Fruit fly (Drosophila melanogaster) whole organism, embryonic: ENCODE measurements around the gene CG6149.

Source experiments
- ATbp ChIP-seq: fragments of 200-800 bp; sonication (Bioruptor generic); optimal IDR thresholded peaks from 2 replicates; lab custom pipeline; 2017; ENCODE audit warnings: missing biosample characterization, mild to moderate bottlenecking, missing genetic modification characterization, missing genetic modification reagents
- CG11560 ChIP-seq: fragments of 200-800 bp; sonication (Bioruptor generic); IDR thresholded peaks from 3 replicates; pipeline ENCODE4 v1.3.6; 2022; ENCODE audit warnings: missing biosample characterization, missing genetic modification characterization
- CG12391 ChIP-seq: fragments of 200-800 bp; sonication (Bioruptor generic); optimal IDR thresholded peaks from 3 replicates; lab custom pipeline; 2018; ENCODE audit warnings: missing biosample characterization, mild to moderate bottlenecking, missing genetic modification characterization, moderate library complexity
- CG15269 ChIP-seq: fragments of 200-800 bp; sonication (Bioruptor generic); optimal IDR thresholded peaks from 2 replicates; lab custom pipeline; 2018; ENCODE audit warnings: missing biosample characterization, mild to moderate bottlenecking, missing genetic modification characterization, moderate library complexity
- CG1529 ChIP-seq: fragments of 200-800 bp; sonication (Bioruptor generic); optimal IDR thresholded peaks from 3 replicates; lab custom pipeline; 2018; ENCODE audit warnings: missing biosample characterization, missing genetic modification characterization
- CG16815 ChIP-seq: fragments of 200-800 bp; sonication (Bioruptor generic); optimal IDR thresholded peaks from 3 replicates; lab custom pipeline; 2017; ENCODE audit warnings: missing biosample characterization, mild to moderate bottlenecking, missing genetic modification characterization
- CG17361 ChIP-seq: fragments of 200-800 bp; sonication (Bioruptor generic); IDR thresholded peaks from 3 replicates; pipeline ENCODE4 v1.3.6; 2022; ENCODE audit warnings: missing biosample characterization, missing genetic modification characterization
- CG2202 ChIP-seq: fragments of 200-800 bp; sonication (Bioruptor generic); optimal IDR thresholded peaks from 2 replicates; lab custom pipeline; 2018; ENCODE audit warnings: missing biosample characterization, mild to moderate bottlenecking, missing genetic modification characterization
- CG2875 ChIP-seq: fragments of 200-800 bp; sonication (Bioruptor generic); optimal IDR thresholded peaks from 2 replicates; lab custom pipeline; 2017; ENCODE audit warnings: missing biosample characterization, mild to moderate bottlenecking, missing genetic modification characterization, missing genetic modification reagents
- CG2889 ChIP-seq: fragments of 200-800 bp; sonication (Bioruptor generic); IDR thresholded peaks from 3 replicates; pipeline ENCODE4 v1.3.6; 2022; ENCODE audit warnings: missing biosample characterization, missing genetic modification characterization
- CG4820 ChIP-seq: fragments of 200-800 bp; sonication (Bioruptor generic); optimal IDR thresholded peaks from 3 replicates; lab custom pipeline; 2016; ENCODE audit warnings: missing biosample characterization, missing genetic modification characterization
- CG6791 ChIP-seq: fragments of 200-800 bp; sonication (Bioruptor generic); IDR thresholded peaks from 3 replicates; pipeline ENCODE4 v1.3.6; 2022; ENCODE audit warnings: missing biosample characterization, missing genetic modification characterization; ENCODE audit not compliant: partially characterized antibody
- CG9727 ChIP-seq: fragments of 200-800 bp; sonication (Bioruptor generic); optimal IDR thresholded peaks from 3 replicates; lab custom pipeline; 2017; ENCODE audit warnings: missing biosample characterization, mild to moderate bottlenecking, missing genetic modification characterization
- CTCF ChIP-seq: fragments of 200-800 bp; sonication (Bioruptor generic); optimal IDR thresholded peaks from 2 replicates; lab custom pipeline; 2017; ENCODE audit warnings: missing biosample characterization, mild to moderate bottlenecking, missing genetic modification characterization, moderate library complexity
- Dfd ChIP-seq, 2 experiments: fragments of >200 bp; optimal IDR thresholded peaks; 2 replicates each; lab custom pipeline; 2017; ENCODE audit warnings: missing biosample characterization in 2 of 2, missing genetic modification characterization in 2 of 2
- Dip2 ChIP-seq: fragments of 200-800 bp; sonication (Bioruptor generic); IDR thresholded peaks from 2 replicates; pipeline ENCODE4 v1.3.6; 2022; ENCODE audit warnings: missing biosample characterization, missing genetic modification characterization
- Fer1 ChIP-seq: fragments of 200-800 bp; sonication (Bioruptor generic); optimal IDR thresholded peaks from 2 replicates; lab custom pipeline; 2017; ENCODE audit warnings: missing biosample characterization, mild to moderate bottlenecking, missing genetic modification characterization
- Gsc ChIP-seq: fragments of 200-800 bp; sonication (Bioruptor generic); IDR thresholded peaks from 2 replicates; pipeline ENCODE4 v1.3.6; 2022; ENCODE audit warnings: missing biosample characterization, missing genetic modification characterization
- H15 ChIP-seq: fragments of 200-800 bp; sonication (Bioruptor generic); IDR thresholded peaks from 3 replicates; pipeline ENCODE4 v1.3.6; 2022; ENCODE audit warnings: missing biosample characterization, missing genetic modification characterization
- H2.0 ChIP-seq: fragments of 200-800 bp; sonication (Bioruptor generic); IDR thresholded peaks from 2 replicates; pipeline ENCODE4 v1.3.6; 2022; ENCODE audit warnings: missing biosample characterization, missing genetic modification characterization
- HLH3B ChIP-seq: fragments of 200-800 bp; sonication (Bioruptor generic); IDR thresholded peaks from 2 replicates; pipeline ENCODE4 v1.3.6; 2022; ENCODE audit warnings: missing biosample characterization, missing genetic modification characterization
- HLH54F ChIP-seq: fragments of 200-800 bp; sonication (Bioruptor generic); optimal IDR thresholded peaks from 3 replicates; lab custom pipeline; 2016; ENCODE audit warnings: missing biosample characterization, missing genetic modification characterization
- Hmr ChIP-seq: fragments of 200-800 bp; sonication (Bioruptor generic); optimal IDR thresholded peaks from 3 replicates; lab custom pipeline; 2017; ENCODE audit warnings: mild to moderate bottlenecking, missing biosample characterization, missing genetic modification reagents, missing genetic modification characterization
- Hr78 ChIP-seq, 2 experiments: fragments of 200-800 bp in 1 of 2; fragments of >200 bp in 1 of 2; sonication (Bioruptor generic) in 1 of 2; optimal IDR thresholded peaks; 2 replicates each; lab custom pipeline; 2017 to 2019; ENCODE audit warnings: missing biosample characterization in 2 of 2, missing genetic modification characterization in 2 of 2, mild to moderate bottlenecking in 1 of 2, moderate library complexity in 1 of 2
- Jarid2 ChIP-seq: fragments of 200-800 bp; sonication (Bioruptor generic); optimal IDR thresholded peaks from 3 replicates; lab custom pipeline; 2017; ENCODE audit warnings: mild to moderate bottlenecking, missing biosample characterization, missing genetic modification reagents, missing genetic modification characterization
- Mad ChIP-seq: fragments of 200-800 bp; sonication (Bioruptor generic); optimal IDR thresholded peaks from 2 replicates; lab custom pipeline; 2016; ENCODE audit warnings: missing biosample characterization, missing genetic modification characterization
- Poxn ChIP-seq: fragments of 200-800 bp; sonication (Bioruptor generic); IDR thresholded peaks from 2 replicates; pipeline ENCODE4 v1.3.6; 2022; ENCODE audit warnings: missing biosample characterization, missing genetic modification characterization
- Ravus ChIP-seq: fragments of 200-800 bp; sonication (Bioruptor generic); IDR thresholded peaks from 2 replicates; pipeline ENCODE4 v1.3.6; 2022; ENCODE audit warnings: missing biosample characterization, missing genetic modification characterization
- TFAM ChIP-seq: fragments of 200-800 bp; sonication (Bioruptor generic); optimal IDR thresholded peaks from 2 replicates; lab custom pipeline; 2017; ENCODE audit warnings: missing biosample characterization, missing genetic modification characterization, inconsistent platforms
- Usf ChIP-seq: fragments of 200-800 bp; sonication (Bioruptor generic); optimal IDR thresholded peaks from 2 replicates; lab custom pipeline; 2017; ENCODE audit warnings: missing genotype, missing biosample characterization, missing genetic modification characterization
- bab2 ChIP-seq: fragments of 200-800 bp; sonication (Bioruptor generic); optimal IDR thresholded peaks from 2 replicates; lab custom pipeline; 2016; ENCODE audit warnings: missing biosample characterization, missing genetic modification characterization
- caup ChIP-seq: fragments of 200-800 bp; sonication (Bioruptor generic); optimal IDR thresholded peaks from 3 replicates; lab custom pipeline; 2017; ENCODE audit warnings: missing biosample characterization, mild to moderate bottlenecking, missing genetic modification characterization, moderate library complexity; ENCODE audit not compliant: severe bottlenecking
- crc ChIP-seq: fragments of 200-800 bp; sonication (Bioruptor generic); optimal IDR thresholded peaks from 2 replicates; lab custom pipeline; 2016; ENCODE audit warnings: missing biosample characterization, missing genetic modification characterization
- cwo ChIP-seq: fragments of 200-800 bp; sonication (Bioruptor generic); optimal IDR thresholded peaks from 3 replicates; lab custom pipeline; 2017; ENCODE audit warnings: missing biosample characterization, missing genetic modification characterization, mild to moderate bottlenecking, moderate library complexity, missing genetic modification reagents
- gce ChIP-seq: fragments of 200-800 bp; sonication (Bioruptor generic); IDR thresholded peaks from 3 replicates; pipeline ENCODE4 v1.3.6; 2022; ENCODE audit warnings: missing biosample characterization, missing genetic modification characterization
- gcm ChIP-seq: fragments of 200-800 bp; sonication (Bioruptor generic); optimal IDR thresholded peaks from 2 replicates; lab custom pipeline; 2019; ENCODE audit warnings: missing biosample characterization, mild to moderate bottlenecking, missing genetic modification characterization, moderate library complexity
- grau ChIP-seq: fragments of 200-800 bp; optimal IDR thresholded peaks from 3 replicates; lab custom pipeline; 2019; ENCODE audit warnings: missing biosample characterization, mild to moderate bottlenecking, missing genetic modification characterization, moderate library complexity
- kah ChIP-seq: fragments of 200-800 bp; sonication (Bioruptor generic); optimal IDR thresholded peaks from 2 replicates; lab custom pipeline; 2018; ENCODE audit warnings: missing biosample characterization, mild to moderate bottlenecking, missing genetic modification characterization
- ken ChIP-seq: fragments of 200-800 bp; sonication (Bioruptor generic); IDR thresholded peaks from 3 replicates; pipeline ENCODE4 v1.3.6; 2022; ENCODE audit warnings: missing biosample characterization, missing genetic modification characterization
- mld ChIP-seq: fragments of 200-800 bp; sonication (Bioruptor generic); IDR thresholded peaks from 3 replicates; pipeline ENCODE4 v1.3.6; 2022; ENCODE audit warnings: missing biosample characterization, missing genetic modification characterization; ENCODE audit not compliant: partially characterized antibody
- pnt ChIP-seq: fragments of 200-800 bp; sonication (Bioruptor generic); optimal IDR thresholded peaks from 3 replicates; lab custom pipeline; 2016; ENCODE audit warnings: missing biosample characterization, missing genetic modification characterization
- pum ChIP-seq: fragments of 200-800 bp; sonication (Bioruptor generic); optimal IDR thresholded peaks from 2 replicates; lab custom pipeline; 2016; ENCODE audit warnings: missing biosample characterization, missing genetic modification characterization
- sc ChIP-seq, 3 experiments: fragments of >200 bp in 2 of 3; fragments of 200-800 bp in 1 of 3; sonication (Bioruptor generic) in 1 of 3; optimal IDR thresholded peaks; 2 replicates in 2 of 3; 3 replicates in 1 of 3; lab custom pipeline; 2017; ENCODE audit warnings: mild to moderate bottlenecking in 1 of 3, missing biosample characterization in 1 of 3, missing genetic modification characterization in 1 of 3, missing genetic modification reagents in 1 of 3
- sd ChIP-seq: fragments of 200-800 bp; sonication (Bioruptor generic); optimal IDR thresholded peaks from 3 replicates; lab custom pipeline; 2018; ENCODE audit warnings: missing biosample characterization, mild to moderate bottlenecking, missing genetic modification characterization, moderate library complexity
- sisA ChIP-seq: fragments of 200-800 bp; sonication (Bioruptor generic); IDR thresholded peaks from 2 replicates; pipeline ENCODE4 v1.3.6; 2022; ENCODE audit warnings: missing biosample characterization, missing genetic modification characterization
- sna ChIP-seq: fragments of 200-800 bp; sonication (Bioruptor generic); IDR thresholded peaks from 2 replicates; pipeline ENCODE4 v1.3.6; 2022; ENCODE audit warnings: missing biosample characterization, missing genetic modification characterization; ENCODE audit not compliant: partially characterized antibody
- stc ChIP-seq: fragments of 200-800 bp; sonication (Bioruptor generic); IDR thresholded peaks from 2 replicates; pipeline ENCODE4 v1.3.6; 2022; ENCODE audit warnings: missing biosample characterization, missing genetic modification characterization
- tll ChIP-seq, 2 experiments: fragments of 200-800 bp in 1 of 2; fragments of >200 bp in 1 of 2; sonication (Bioruptor generic) in 1 of 2; optimal IDR thresholded peaks; 2 replicates each; lab custom pipeline; 2017 to 2019; ENCODE audit warnings: missing biosample characterization in 2 of 2, missing genetic modification characterization in 2 of 2, mild to moderate bottlenecking in 1 of 2, moderate library complexity in 1 of 2
- tup ChIP-seq: fragments of 200-800 bp; sonication (Bioruptor generic); optimal IDR thresholded peaks from 2 replicates; lab custom pipeline; 2016; ENCODE audit warnings: missing biosample characterization, mild to moderate bottlenecking, missing genetic modification characterization, moderate library complexity

CG6149 gene

DNA sequence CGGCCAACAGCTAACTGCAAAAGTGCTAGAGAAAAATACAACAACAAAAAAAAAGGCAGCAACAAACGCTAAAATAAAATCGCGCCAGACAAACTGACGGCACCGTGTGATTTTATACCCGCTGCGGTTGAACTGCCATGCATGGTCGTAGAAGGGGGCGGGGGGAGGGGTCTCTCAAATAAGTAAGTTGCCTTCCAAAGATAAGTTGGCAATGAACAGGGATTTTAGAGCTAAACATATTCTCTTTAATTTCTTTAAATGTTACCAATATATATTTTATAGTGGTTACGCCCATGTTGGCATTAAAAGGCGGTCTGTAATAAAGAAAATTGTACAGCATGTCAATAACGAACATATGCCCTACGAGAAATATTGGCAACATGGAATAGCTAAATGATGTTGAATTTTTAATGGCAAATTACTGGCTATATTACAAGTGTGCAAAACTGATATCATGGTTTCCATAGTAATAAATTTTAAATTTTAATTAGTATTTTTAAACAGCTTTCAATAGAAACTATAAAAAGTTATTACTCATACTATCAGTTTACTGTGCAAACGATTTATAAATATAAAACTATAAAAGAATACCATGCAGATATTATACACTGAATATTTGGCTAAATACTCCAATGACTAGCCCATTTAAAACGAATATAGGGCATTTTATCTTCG is 3.9 kb downstream of the CG6149 start (continued):
- TF ChIP-seq CG2202 (tag; lab: Kevin White, UChicago) (peak; percentile 17), cwo (GFP tag; lab: Kevin White, UChicago) (peak; percentile 48), Fer1 (GFP tag; lab: Kevin White, UChicago) (peak; percentile 14), pnt (GFP tag; lab: Kevin White, UChicago) (peak; percentile 61), CG12391 (tag; lab: Kevin White, UChicago) (peak; percentile 66), CG16815 (GFP tag; lab: Kevin White, UChicago) (peak; percentile 64), CG9727 (GFP tag; lab: Kevin White, UChicago) (peak; percentile 33), Dip2 (GFP tag; lab: Robert Waterston, UW) (no peak), sisA (GFP tag; lab: Robert Waterston, UW) (peak; percentile 63; the same call in 1 of the 2 replicates), Hr78 (GFP tag; optimal IDR thresholded peaks at IDR 0.05; lab: Kevin White, UChicago) (no peak), Jarid2 (GFP tag; lab: Kevin White, UChicago) (peak; percentile 10), CTCF (no peak), CG2875 (peak; percentile 66), CG2889 (GFP tag; lab: Robert Waterston, UW) (peak; percentile 71), kah (no peak), Ravus (peak; percentile 26; the same call in 1 of the 2 replicates), tup (GFP tag; lab: Kevin White, UChicago) (peak; percentile 50), CG15269 (tag; lab: Kevin White, UChicago) (peak; percentile 89), H15 (GFP tag; lab: Robert Waterston, UW) (peak; percentile 73), Mad (GFP tag; lab: Kevin White, UChicago) (peak; percentile 49), caup (GFP tag; lab: Kevin White, UChicago) (peak; percentile 26), H2.0 (GFP tag; lab: Robert Waterston, UW) (peak; percentile 84), bab2 (peak; percentile 39), sna (GFP tag; lab: Robert Waterston, UW) (no peak), mld (GFP tag; lab: Robert Waterston, UW) (no peak), Hmr (peak; percentile 70), ATbp (GFP tag; lab: Kevin White, UChicago) (peak; percentile 77), ken (peak; percentile 74; the same call in 1 of the 3 replicates), CG1529 (GFP tag; lab: Kevin White, UChicago) (peak; percentile 48), Dfd (GFP tag; optimal IDR thresholded peaks at IDR 0.05; lab: Kevin White, UChicago) (no peak), pum (GFP tag; lab: Kevin White, UChicago) (peak; percentile 56), sd (tag; lab: Kevin White, UChicago) (peak; percentile 26), HLH3B (GFP tag; lab: Robert Waterston, UW) (peak; percentile 75), sc (optimal IDR thresholded peaks at IDR 0.05; lab: Kevin White, UChicago) (no peak), sc (GFP tag; optimal IDR thresholded peaks at IDR 0.05; lab: Kevin White, UChicago) (peak; percentile 14), CG11560 (tag; lab: Robert Waterston, UW) (peak; percentile 53; the same call in 2 of the 3 replicates), CG4820 (GFP tag; lab: Kevin White, UChicago) (no peak), grau (tag; lab: Kevin White, UChicago) (peak; percentile 72), Gsc (GFP tag; lab: Robert Waterston, UW) (no peak), Poxn (GFP tag; lab: Robert Waterston, UW) (0 out of 2 replicates have a peak, but pooled peaks have one; percentile 50), gce (no peak), HLH54F (GFP tag; lab: Kevin White, UChicago) (peak; percentile 70), stc (GFP tag; lab: Robert Waterston, UW) (peak; percentile 76), CG6791 (GFP tag; lab: Robert Waterston, UW) (no peak), TFAM (no peak), tll (GFP tag; optimal IDR thresholded peaks at IDR 0.05; lab: Kevin White, UChicago) (no peak), gcm (GFP tag; lab: Kevin White, UChicago) (peak; percentile 53), Usf (GFP tag; lab: Kevin White, UChicago) (peak; percentile 56), crc (GFP tag; lab: Kevin White, UChicago) (no peak), CG17361 (GFP tag; lab: Robert Waterston, UW) (peak; percentile 34; the same call in 1 of the 3 replicates)
